Worm (Caenorhabditis elegans) whole organism, early embryonic: Measurements from ENCODE around the gene K10C2.2.

Source experiments
- ama-1 ChIP-seq: fragments of 150-350 bp; optimal IDR thresholded peaks from 2 replicates; lab custom pipeline; 2014
- ets-7 ChIP-seq: sonication (generic microtip); optimal IDR thresholded peaks from 2 replicates; lab custom pipeline; 2016; ENCODE audit warnings: missing genotype, missing genetic modification characterization, missing compliant biosample characterization
- flt-1 ChIP-seq: fragments of 200-800 bp; sonication (Bioruptor generic); IDR thresholded peaks from 2 replicates; pipeline ENCODE4 v1.3.6; 2022; ENCODE audit warnings: missing genetic modification characterization, missing compliant biosample characterization
- hnd-1 ChIP-seq: sonication (generic microtip); optimal IDR thresholded peaks from 2 replicates; lab custom pipeline; 2016; ENCODE audit warnings: missing genetic modification characterization, missing compliant biosample characterization
- pes-1 ChIP-seq: fragments of 200-800 bp; sonication (Bioruptor generic); IDR thresholded peaks from 2 replicates; pipeline ENCODE4 v1.3.6; 2022; ENCODE audit warnings: missing genetic modification reagents, missing genetic modification characterization, missing compliant biosample characterization
- scrt-1 ChIP-seq: fragments of 200-800 bp; sonication (Bioruptor generic); IDR thresholded peaks from 2 replicates; pipeline ENCODE4 v1.3.6; 2022; ENCODE audit warnings: missing genetic modification characterization, missing compliant biosample characterization

ce11 chrX:6429552-6429951, 4.0 kb downstream of the K10C2.2 start:
- TF ChIP-seq pes-1 (no peak), flt-1 (GFP tag; lab: Robert Waterston, UW) (no peak), ets-7 (tag; lab: Kevin White, UChicago) (no peak), ama-1 (no peak), scrt-1 (GFP tag; lab: Robert Waterston, UW) (no peak), hnd-1 (tag; lab: Kevin White, UChicago) (no peak)
